Fruit fly (Drosophila melanogaster): Measurements from ENCODE around the gene CG4928.
A peak's percentile ranks its signal among the peaks of the same experiment; 100 is the strongest.

CG4928 gene

DNA sequence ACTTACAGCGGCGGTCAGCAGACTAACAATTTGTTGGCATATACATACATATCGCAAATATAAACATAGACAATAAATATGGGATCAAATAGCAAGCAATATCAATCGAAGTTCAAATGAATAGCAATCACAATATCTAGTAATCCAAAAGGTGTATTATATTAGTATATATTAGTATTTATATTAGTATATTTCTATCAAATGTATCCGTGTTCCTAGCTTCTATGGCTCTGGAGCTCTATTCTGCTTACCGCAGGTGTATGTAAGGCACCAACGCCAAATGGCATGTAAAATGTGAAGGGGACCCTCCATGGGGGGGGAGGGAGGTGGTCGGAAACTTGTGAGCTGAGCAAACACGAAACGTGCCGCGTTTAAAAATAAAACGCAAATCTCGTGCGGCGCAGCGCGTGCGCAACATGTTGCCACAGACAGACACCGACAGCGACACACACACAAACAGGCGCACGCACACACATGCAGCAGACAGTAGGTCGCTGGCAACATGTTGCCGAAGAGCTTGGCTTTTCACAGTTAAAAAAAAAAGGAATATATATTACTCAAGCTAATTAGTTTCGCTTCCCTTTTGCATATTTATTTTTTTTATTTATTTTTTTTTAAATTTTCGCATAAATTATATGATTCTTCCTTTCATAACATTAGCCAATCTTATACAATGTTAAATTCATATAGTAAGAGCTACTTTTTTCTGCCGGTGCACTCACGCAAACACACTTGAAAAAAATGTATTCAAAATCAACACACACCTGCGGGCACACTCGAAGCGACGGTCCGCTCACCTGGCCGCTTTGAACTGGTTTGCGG, 17.7 kb downstream of the CG4928 start (continued):
- TF ChIP-seq en (GFP tag; optimal IDR thresholded peaks at IDR 0.05) (no peak), CG14014 (GFP tag; IDR thresholded peaks at IDR 0.05) (peak; percentile 27), Vsx1 (GFP tag; optimal IDR thresholded peaks at IDR 0.05) (peak; percentile 80), cad (GFP tag; optimal IDR thresholded peaks at IDR 0.05) (no peak), nau (GFP tag; optimal IDR thresholded peaks at IDR 0.05) (no peak), Xrp1 (GFP tag; IDR thresholded peaks at IDR 0.05) (peak; percentile 76), Dfd (GFP tag; optimal IDR thresholded peaks at IDR 0.05) (no peak), CG13775 (GFP tag; optimal IDR thresholded peaks at IDR 0.05) (peak; percentile 50), org-1 (GFP tag; optimal IDR thresholded peaks at IDR 0.05) (peak; percentile 19), mld (GFP tag; IDR thresholded peaks at IDR 0.05; ENCODE audit: partially characterized antibody) (no peak), CG17802 (tag; optimal IDR thresholded peaks at IDR 0.05) (peak; percentile 35), Atf6 (GFP tag; IDR thresholded peaks at IDR 0.05) (peak; percentile 48; the same call in 1 of the 2 replicates), Hsf (GFP tag; optimal IDR thresholded peaks at IDR 0.05) (peak; percentile 19), Abd-B (GFP tag; optimal IDR thresholded peaks at IDR 0.05) (peak; percentile 41), CG30020 (tag; optimal IDR thresholded peaks at IDR 0.05) (no peak), dm (GFP tag; optimal IDR thresholded peaks at IDR 0.05) (no peak), Mes4 (GFP tag; optimal IDR thresholded peaks at IDR 0.05) (no peak), lab (GFP tag; optimal IDR thresholded peaks at IDR 0.05) (peak; percentile 75), HmgD (GFP tag; optimal IDR thresholded peaks at IDR 0.05) (no peak), CG17186 (GFP tag; optimal IDR thresholded peaks at IDR 0.05) (no peak), Bgb (GFP tag; IDR thresholded peaks at IDR 0.05; ENCODE audit: partially characterized antibody) (no peak; the same call in 1 of the 2 replicates), peb (GFP tag; IDR thresholded peaks at IDR 0.05) (peak; percentile 55), CG12236 (GFP tag; optimal IDR thresholded peaks at IDR 0.05) (no peak), CG1792 (GFP tag; optimal IDR thresholded peaks at IDR 0.05) (no peak), abd-A (tag; optimal IDR thresholded peaks at IDR 0.05) (no peak), fd96Cb (tag; optimal IDR thresholded peaks at IDR 0.05) (peak; percentile 68), CG5180 (GFP tag; optimal IDR thresholded peaks at IDR 0.05) (peak; percentile 47), Sox102F (GFP tag; optimal IDR thresholded peaks at IDR 0.05) (peak; percentile 69), cato (GFP tag; optimal IDR thresholded peaks at IDR 0.05; ENCODE audit: borderline replicate concordance) (peak; percentile 12), CG2889 (GFP tag; IDR thresholded peaks at IDR 0.05) (peak; percentile 18; the same call in 1 of the 3 replicates), Doc3 (GFP tag; IDR thresholded peaks at IDR 0.05; ENCODE audit: partially characterized antibody) (no peak), Bteb2 (GFP tag; optimal IDR thresholded peaks at IDR 0.05) (no peak), PHDP (tag; optimal IDR thresholded peaks at IDR 0.05) (peak; percentile 67), Scr (GFP tag; IDR thresholded peaks at IDR 0.05; ENCODE audit: partially characterized antibody) (no peak), yki (optimal IDR thresholded peaks at IDR 0.05) (no peak), crol (GFP tag; IDR thresholded peaks at IDR 0.05) (peak; percentile 83), CG6854 (GFP tag; optimal IDR thresholded peaks at IDR 0.05) (no peak), gce (GFP tag; IDR thresholded peaks at IDR 0.05) (peak; percentile 63; the same call in 1 of the 3 replicates), crc (GFP tag; optimal IDR thresholded peaks at IDR 0.05) (peak; percentile 2), CG4360 (GFP tag; IDR thresholded peaks at IDR 0.05) (no peak), CG14050 (GFP tag; IDR thresholded peaks at IDR 0.05) (peak; percentile 45; the same call in 2 of the 3 replicates), esg (GFP tag; conservative IDR thresholded peaks at IDR 0.05) (peak; percentile 67), CG6683 (GFP tag; optimal IDR thresholded peaks at IDR 0.05) (peak; percentile 49), CG12071 (GFP tag; optimal IDR thresholded peaks at IDR 0.05) (peak; percentile 40), CG18599 (GFP tag; optimal IDR thresholded peaks at IDR 0.05) (peak; percentile 66), CG6791 (GFP tag; IDR thresholded peaks at IDR 0.05; ENCODE audit: partially characterized antibody) (no peak), Optix (GFP tag; IDR thresholded peaks at IDR 0.05) (no peak), Ets65A (GFP tag) (no peak), CG7556 (GFP tag; optimal IDR thresholded peaks at IDR 0.05) (peak; percentile 72)
